Comparison of ENCODE assay signal across 4 fruit fly cellular contexts in the genomic region with DNA sequence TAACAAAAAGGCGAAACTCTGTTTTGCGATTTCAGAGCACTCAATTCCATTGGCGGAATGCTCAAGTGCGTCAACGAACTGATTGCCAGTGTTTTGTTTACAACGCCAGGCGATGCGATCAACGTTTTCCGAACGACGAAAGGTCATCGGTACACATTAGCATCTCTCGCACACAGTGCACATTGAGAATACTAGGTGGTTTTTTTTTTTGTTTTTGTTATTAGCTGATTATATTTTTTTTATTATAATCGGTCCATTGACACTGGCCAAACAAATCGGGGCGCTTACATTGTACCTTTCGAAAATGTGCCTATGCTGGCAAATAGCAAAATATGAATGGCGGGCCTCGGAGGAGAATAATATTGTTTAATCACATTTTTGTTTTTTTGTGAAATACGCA.
TF ChIP-seq lines count a peak whose summit lies in the region.

No protein-coding gene starts in this region.

TF ChIP-seq in whole organism, adult, 20 proteins besides CTCF, POLR2A, EP300 and RAD21:
- TF ChIP-seq Mnt (GFP tag; optimal IDR thresholded peaks at IDR 0.05; lab: Kevin White, UChicago) (peak; percentile 44), tj (GFP tag; optimal IDR thresholded peaks at IDR 0.05; lab: Kevin White, UChicago) (peak; percentile 61), CG14711 (tag; optimal IDR thresholded peaks at IDR 0.05; lab: Kevin White, UChicago) (no peak), cic (GFP tag; optimal IDR thresholded peaks at IDR 0.05; lab: Kevin White, UChicago) (peak; percentile 73), ovo (GFP tag; optimal IDR thresholded peaks at IDR 0.05; lab: Kevin White, UChicago) (no peak)

TF ChIP-seq in whole organism, prepupa, 60 proteins besides CTCF, POLR2A, EP300 and RAD21:
- TF ChIP-seq Hr38 (GFP tag; optimal IDR thresholded peaks at IDR 0.05; lab: Kevin White, UChicago) (no peak), pdm3 (GFP tag; optimal IDR thresholded peaks at IDR 0.05; lab: Kevin White, UChicago) (no peak), CG6854 (GFP tag; optimal IDR thresholded peaks at IDR 0.05; lab: Kevin White, UChicago) (no peak), eg (GFP tag; IDR thresholded peaks at IDR 0.05; lab: Robert Waterston, UW) (0 out of 3 replicates have a peak, but pooled peaks have one; percentile 15), CG6163 (GFP tag; IDR thresholded peaks at IDR 0.05; lab: Robert Waterston, UW) (no peak), svp (GFP tag; lab: Kevin White, UChicago) (peak; percentile 94)

TF ChIP-seq in whole organism, pupa, 21 proteins besides CTCF, POLR2A, EP300 and RAD21:
- TF ChIP-seq EcR (GFP tag; optimal IDR thresholded peaks at IDR 0.05; lab: Kevin White, UChicago) (peak; percentile 75), CG17806 (tag; optimal IDR thresholded peaks at IDR 0.05; lab: Kevin White, UChicago) (no peak)

TF ChIP-seq in whole organism, wandering third instar larva, 38 proteins besides CTCF, POLR2A, EP300 and RAD21:
- TF ChIP-seq dsf (GFP tag; optimal IDR thresholded peaks at IDR 0.05; lab: Kevin White, UChicago; ENCODE audit: borderline replicate concordance) (no peak), Rel (GFP tag; optimal IDR thresholded peaks at IDR 0.05; lab: Kevin White, UChicago) (no peak), Rel (tag; optimal IDR thresholded peaks at IDR 0.05; lab: Kevin White, UChicago) (peak; percentile 40)
